Fruit fly (Drosophila melanogaster): Measurements from ENCODE around the gene alpha-Est6.

Gene alpha-Est6

DNA sequence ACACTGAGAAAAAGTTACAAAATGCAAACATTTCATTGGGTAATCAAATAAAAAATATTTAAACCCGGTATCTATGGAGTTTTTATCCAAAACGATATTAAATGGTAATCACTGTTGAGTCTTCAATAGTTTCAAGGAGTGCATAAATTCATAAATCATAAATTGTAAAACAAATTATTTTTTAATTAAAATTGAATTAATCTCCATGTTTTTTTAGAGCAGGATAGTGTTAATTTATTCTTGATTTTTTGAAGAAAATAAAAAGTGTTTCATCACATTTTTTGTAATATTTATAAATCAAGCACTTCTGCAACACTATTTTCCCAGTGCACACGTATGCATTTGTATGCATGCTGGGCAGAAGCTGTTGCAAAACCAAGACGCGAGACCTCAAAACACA, 37.7 kb downstream of the alpha-Est6 start (continued):
- TF ChIP-seq chn (GFP tag; optimal IDR thresholded peaks at IDR 0.05), result no peak
- peak; percentile 74 for TF ChIP-seq Abd-B (GFP tag; optimal IDR thresholded peaks at IDR 0.05)
- no peak for TF ChIP-seq BtbVII (GFP tag; optimal IDR thresholded peaks at IDR 0.05)
- TF ChIP-seq CG17612 (GFP tag; IDR thresholded peaks at IDR 0.05), result no peak
- TF ChIP-seq trem (tag; optimal IDR thresholded peaks at IDR 0.05), result no peak
- no peak for TF ChIP-seq Hmr (GFP tag; optimal IDR thresholded peaks at IDR 0.05)
- no peak for TF ChIP-seq Nf-YC (tag; optimal IDR thresholded peaks at IDR 0.05)
- no peak for TF ChIP-seq dmrt11E (tag; optimal IDR thresholded peaks at IDR 0.05)
- TF ChIP-seq CG6683 (GFP tag; optimal IDR thresholded peaks at IDR 0.05), result no peak
- no peak for TF ChIP-seq Ssrp (tag; optimal IDR thresholded peaks at IDR 0.05)
- TF ChIP-seq Kr (GFP tag; optimal IDR thresholded peaks at IDR 0.05), result no peak
- TF ChIP-seq CG17361 (GFP tag; IDR thresholded peaks at IDR 0.05), result peak; percentile 91
- no peak for TF ChIP-seq CG16813 (GFP tag; IDR thresholded peaks at IDR 0.05; ENCODE audit: partially characterized antibody)
- TF ChIP-seq CG7963 (GFP tag; IDR thresholded peaks at IDR 0.05; ENCODE audit: partially characterized antibody), result no peak
- no peak for TF ChIP-seq CG17802 (tag; optimal IDR thresholded peaks at IDR 0.05)
- TF ChIP-seq onecut (GFP tag; IDR thresholded peaks at IDR 0.05), result no peak
- no peak for TF ChIP-seq peb (GFP tag; IDR thresholded peaks at IDR 0.05)
- TF ChIP-seq Xbp1 (GFP tag; optimal IDR thresholded peaks at IDR 0.05), result peak; percentile 62
- TF ChIP-seq p53 (GFP tag; optimal IDR thresholded peaks at IDR 0.05), result no peak
- no peak for TF ChIP-seq D19A (tag; optimal IDR thresholded peaks at IDR 0.05)
- no peak for TF ChIP-seq CG2712 (tag; optimal IDR thresholded peaks at IDR 0.05)

DNA sequence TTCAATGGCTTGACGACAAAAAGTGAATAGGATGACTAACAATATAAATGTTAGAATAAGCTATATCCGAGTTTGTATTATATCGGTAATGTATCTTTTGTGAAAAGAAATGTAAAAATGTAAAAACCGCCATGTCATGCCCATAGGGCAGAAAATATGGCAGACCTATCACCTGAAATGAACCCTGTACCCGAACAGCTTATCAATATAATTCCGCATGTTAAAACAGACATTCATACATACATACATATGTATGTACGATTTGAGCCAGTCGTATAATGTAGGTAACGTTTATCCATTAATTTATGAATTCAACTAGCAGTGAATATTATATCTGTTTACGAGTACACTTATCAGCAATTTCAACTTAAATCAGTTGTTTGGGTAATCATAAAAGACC, 38.7 kb downstream of the alpha-Est6 start:
- TF ChIP-seq CG12071 (GFP tag; optimal IDR thresholded peaks at IDR 0.05) (no peak), CG1603 (tag; optimal IDR thresholded peaks at IDR 0.05) (no peak), ssp (GFP tag; IDR thresholded peaks at IDR 0.05) (no peak), Dref (GFP tag; IDR thresholded peaks at IDR 0.05) (no peak), CG4424 (GFP tag; optimal IDR thresholded peaks at IDR 0.05) (no peak), salm (tag; optimal IDR thresholded peaks at IDR 0.05) (no peak), CG12659 (GFP tag; optimal IDR thresholded peaks at IDR 0.05) (no peak), gfzf (GFP tag; optimal IDR thresholded peaks at IDR 0.05) (no peak), sens (GFP tag) (no peak), pan (optimal IDR thresholded peaks at IDR 0.05) (no peak), pan (GFP tag; optimal IDR thresholded peaks at IDR 0.05 in 1 of 2, IDR thresholded peaks at IDR 0.05 in 1 of 2) (no peak), CG17361 (GFP tag; IDR thresholded peaks at IDR 0.05) (no peak), CG4707 (GFP tag; optimal IDR thresholded peaks at IDR 0.05) (no peak), mirr (GFP tag; optimal IDR thresholded peaks at IDR 0.05) (no peak), CG15479 (GFP tag; optimal IDR thresholded peaks at IDR 0.05) (no peak), CG11560 (tag; IDR thresholded peaks at IDR 0.05) (no peak), CG31388 (GFP tag; optimal IDR thresholded peaks at IDR 0.05) (no peak), CG16863 (GFP tag; optimal IDR thresholded peaks at IDR 0.05) (no peak), luna (GFP tag; optimal IDR thresholded peaks at IDR 0.05) (no peak)

DNA sequence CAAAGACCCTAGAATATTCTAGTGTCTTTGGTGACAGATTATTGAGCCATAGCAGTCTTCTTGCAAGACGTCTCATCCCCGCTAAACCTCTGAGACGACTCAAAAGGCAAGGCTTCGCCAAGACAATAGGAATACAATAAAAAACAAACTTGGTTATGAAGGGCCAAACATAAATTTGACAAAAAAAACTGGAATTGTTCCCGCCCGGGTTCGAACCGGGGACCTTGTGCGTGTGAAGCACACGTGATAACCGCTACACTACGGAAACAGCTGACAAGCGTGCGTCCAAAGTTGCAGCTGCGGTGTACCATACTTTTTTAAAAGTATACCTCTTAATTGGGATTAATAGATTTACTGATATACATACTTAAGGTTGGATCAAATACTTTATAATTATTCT, 52.9 kb downstream of the alpha-Est6 start:
- TF ChIP-seq Elba2 (GFP tag; optimal IDR thresholded peaks at IDR 0.05) (peak; percentile 72), CG42726 (GFP tag; IDR thresholded peaks at IDR 0.05; ENCODE audit: partially characterized antibody) (peak; percentile 82), CG34224 (GFP tag; IDR thresholded peaks at IDR 0.05; ENCODE audit: partially characterized antibody) (peak; percentile 19; the same call in 1 of the 3 replicates), Hr39 (optimal IDR thresholded peaks at IDR 0.05) (no peak), mld (GFP tag; IDR thresholded peaks at IDR 0.05; ENCODE audit: partially characterized antibody) (peak; percentile 38; the same call in 1 of the 3 replicates), CG14860 (GFP tag; IDR thresholded peaks at IDR 0.05; ENCODE audit: partially characterized antibody) (peak; percentile 45; the same call in 1 of the 3 replicates), ato (GFP tag; IDR thresholded peaks at IDR 0.05; ENCODE audit: partially characterized antibody) (peak; percentile 66), Bgb (GFP tag; IDR thresholded peaks at IDR 0.05; ENCODE audit: partially characterized antibody) (peak; percentile 55; the same call in 1 of the 2 replicates), CG6791 (GFP tag; IDR thresholded peaks at IDR 0.05; ENCODE audit: partially characterized antibody) (peak; percentile 41; the same call in 1 of the 3 replicates), Stat92E (GFP tag; optimal IDR thresholded peaks at IDR 0.05) (no peak), CG2199 (GFP tag; IDR thresholded peaks at IDR 0.05) (peak; percentile 74; the same call in 1 of the 3 replicates), Nf-YB (GFP tag; optimal IDR thresholded peaks at IDR 0.05) (no peak)
